Worm (Caenorhabditis elegans) whole organism, late embryonic: ENCODE data around the gene F59G1.8.
"Not testable (repeated sequence)": the region's sequence is repeated elsewhere in the genome, so short reads cannot be mapped to it uniquely, and the experiment has no call there.

Source experiments
- C08G9.2 ChIP-seq: sonication (generic microtip); optimal IDR thresholded peaks from 2 replicates; lab custom pipeline; 2016; ENCODE audit warnings: mild to moderate bottlenecking, missing genetic modification characterization, moderate library complexity, missing compliant biosample characterization
- K02D7.2 ChIP-seq: sonication (generic microtip); optimal IDR thresholded peaks from 2 replicates; lab custom pipeline; 2017; ENCODE audit warnings: mild to moderate bottlenecking, missing genetic modification characterization, missing compliant biosample characterization
- K09A11.1 ChIP-seq: sonication (generic microtip); optimal IDR thresholded peaks from 2 replicates; lab custom pipeline; 2017; ENCODE audit warnings: antibody characterized with exemption, mild to moderate bottlenecking, missing genetic modification characterization, missing compliant biosample characterization; ENCODE audit not compliant: insufficient read depth
- Y22D7AL.16 ChIP-seq: sonication (generic microtip); optimal IDR thresholded peaks from 2 replicates; lab custom pipeline; 2016; ENCODE audit warnings: missing genetic modification characterization, missing compliant biosample characterization
- ceh-18 ChIP-seq: sonication (generic microtip); optimal IDR thresholded peaks from 2 replicates; lab custom pipeline; 2016; ENCODE audit warnings: missing genetic modification characterization, missing compliant biosample characterization
- ceh-19 ChIP-seq: fragments of 200-800 bp; sonication (Bioruptor generic); optimal IDR thresholded peaks from 2 replicates; lab custom pipeline; 2018; ENCODE audit warnings: mild to moderate bottlenecking, missing genetic modification characterization, missing compliant biosample characterization
- ceh-2 ChIP-seq: sonication (generic microtip); optimal IDR thresholded peaks from 2 replicates; lab custom pipeline; 2016; ENCODE audit warnings: missing genotype, missing genetic modification characterization, missing compliant biosample characterization
- ceh-22 ChIP-seq: sonication (generic microtip); optimal IDR thresholded peaks from 2 replicates; lab custom pipeline; 2017; ENCODE audit warnings: missing biosample characterization, missing genetic modification characterization
- ceh-24 ChIP-seq: sonication (generic microtip); optimal IDR thresholded peaks from 2 replicates; lab custom pipeline; 2016; ENCODE audit warnings: mild to moderate bottlenecking, missing genetic modification characterization, missing compliant biosample characterization
- ceh-30 ChIP-seq: fragments of 150-350 bp; optimal IDR thresholded peaks from 2 replicates; lab custom pipeline; 2014; ENCODE audit warnings: missing biosample characterization, missing genetic modification characterization
- ceh-31 ChIP-seq: sonication (generic microtip); optimal IDR thresholded peaks from 2 replicates; lab custom pipeline; 2016; ENCODE audit warnings: missing genetic modification characterization, missing compliant biosample characterization
- ceh-34 ChIP-seq: sonication (generic microtip); optimal IDR thresholded peaks from 2 replicates; lab custom pipeline; 2016; ENCODE audit warnings: mild to moderate bottlenecking, missing genetic modification characterization, missing compliant biosample characterization
- ceh-45 ChIP-seq: fragments of 200-800 bp; sonication (Bioruptor generic); IDR thresholded peaks from 2 replicates; pipeline ENCODE4 v1.3.6; 2022; ENCODE audit warnings: missing genetic modification reagents, missing genetic modification characterization, missing compliant biosample characterization
- ceh-9 ChIP-seq: sonication (generic microtip); optimal IDR thresholded peaks from 2 replicates; lab custom pipeline; 2016; ENCODE audit warnings: mild to moderate bottlenecking, missing genetic modification characterization, inconsistent platforms, missing compliant biosample characterization
- che-1 ChIP-seq: sonication (generic microtip); optimal IDR thresholded peaks from 2 replicates; lab custom pipeline; 2016; ENCODE audit warnings: mild to moderate bottlenecking, missing genetic modification characterization, missing compliant biosample characterization
- dmd-4 ChIP-seq: sonication (generic microtip); optimal IDR thresholded peaks from 2 replicates; lab custom pipeline; 2016; ENCODE audit warnings: borderline replicate concordance, missing genetic modification characterization, missing compliant biosample characterization
- dve-1 ChIP-seq: sonication (generic microtip); optimal IDR thresholded peaks from 2 replicates; lab custom pipeline; 2017; ENCODE audit warnings: antibody characterized with exemption, mild to moderate bottlenecking, missing genetic modification characterization, missing compliant biosample characterization
- elt-2 ChIP-seq: sonication (generic microtip); optimal IDR thresholded peaks from 2 replicates; lab custom pipeline; 2016; ENCODE audit warnings: missing genetic modification reagents, missing genetic modification characterization, missing compliant biosample characterization
- fkh-6 ChIP-seq: sonication (generic microtip); optimal IDR thresholded peaks from 2 replicates; lab custom pipeline; 2016; ENCODE audit warnings: missing genetic modification characterization, missing compliant biosample characterization
- hlh-13 ChIP-seq: fragments of 200-800 bp; sonication (Bioruptor generic); optimal IDR thresholded peaks from 2 replicates; lab custom pipeline; 2018; ENCODE audit warnings: mild to moderate bottlenecking, missing genetic modification characterization, missing compliant biosample characterization
- hlh-30 ChIP-seq: sonication (generic microtip); optimal IDR thresholded peaks from 2 replicates; lab custom pipeline; 2017; ENCODE audit warnings: antibody characterized with exemption, missing genetic modification characterization, missing compliant biosample characterization; ENCODE audit not compliant: insufficient read depth
- lin-11 ChIP-seq: fragments of 200-800 bp; sonication (Bioruptor generic); optimal IDR thresholded peaks from 2 replicates; lab custom pipeline; 2018; ENCODE audit warnings: mild to moderate bottlenecking, missing genetic modification characterization, missing compliant biosample characterization
- madf-2 ChIP-seq: sonication (generic microtip); optimal IDR thresholded peaks from 2 replicates; lab custom pipeline; 2017; ENCODE audit warnings: missing genetic modification characterization, missing compliant biosample characterization
- nhr-11 ChIP-seq: fragments of 150-350 bp; optimal IDR thresholded peaks from 2 replicates; lab custom pipeline; 2014; ENCODE audit warnings: missing biosample characterization, missing genetic modification characterization
- nhr-232 ChIP-seq: sonication (generic microtip); optimal IDR thresholded peaks from 2 replicates; lab custom pipeline; 2016; ENCODE audit warnings: missing genetic modification characterization, missing compliant biosample characterization
- odd-2 ChIP-seq: sonication (generic microtip); optimal IDR thresholded peaks from 2 replicates; lab custom pipeline; 2017; ENCODE audit warnings: antibody characterized with exemption, mild to moderate bottlenecking, missing genetic modification characterization, missing compliant biosample characterization
- pat-9 ChIP-seq: fragments of 200-800 bp; sonication (Bioruptor generic); optimal IDR thresholded peaks from 2 replicates; lab custom pipeline; 2018; ENCODE audit warnings: mild to moderate bottlenecking, missing genetic modification characterization, moderate library complexity, missing compliant biosample characterization
- pax-1 ChIP-seq: fragments of 150-350 bp; optimal IDR thresholded peaks from 2 replicates; lab custom pipeline; 2014; ENCODE audit warnings: missing biosample characterization, missing genetic modification characterization
- sdc-2 ChIP-seq: sonication (generic microtip); optimal IDR thresholded peaks from 2 replicates; lab custom pipeline; 2016; ENCODE audit warnings: missing genotype, missing genetic modification characterization, missing compliant biosample characterization
- sox-2 ChIP-seq: fragments of 200-800 bp; sonication (Bioruptor generic); IDR thresholded peaks from 2 replicates; pipeline ENCODE4 v1.3.6; 2022; ENCODE audit warnings: missing genetic modification reagents, missing genetic modification characterization, missing compliant biosample characterization
- sox-4 ChIP-seq: sonication (generic microtip); optimal IDR thresholded peaks from 2 replicates; lab custom pipeline; 2017; ENCODE audit warnings: mild to moderate bottlenecking, missing genetic modification characterization, inconsistent platforms, missing compliant biosample characterization
- syd-9 ChIP-seq: sonication (generic microtip); optimal IDR thresholded peaks from 2 replicates; lab custom pipeline; 2016; ENCODE audit warnings: mild to moderate bottlenecking, missing genetic modification characterization, moderate library complexity, missing compliant biosample characterization
- tbx-2 ChIP-seq: sonication (generic microtip); optimal IDR thresholded peaks from 2 replicates; lab custom pipeline; 2016; ENCODE audit warnings: missing genetic modification characterization, missing compliant biosample characterization
- unc-42 ChIP-seq: sonication (generic microtip); optimal IDR thresholded peaks from 2 replicates; lab custom pipeline; 2016; ENCODE audit warnings: missing genotype, missing genetic modification characterization, missing compliant biosample characterization
- unc-55 ChIP-seq: sonication (generic microtip); optimal IDR thresholded peaks from 2 replicates; lab custom pipeline; 2017; ENCODE audit warnings: missing biosample characterization, missing genetic modification reagents, missing genetic modification characterization
- zip-5 ChIP-seq: sonication (generic microtip); optimal IDR thresholded peaks from 2 replicates; lab custom pipeline; 2016; ENCODE audit warnings: missing genetic modification characterization, missing compliant biosample characterization
- ztf-16 ChIP-seq: sonication (generic microtip); optimal IDR thresholded peaks from 2 replicates; lab custom pipeline; 2017; ENCODE audit warnings: missing genetic modification characterization, missing compliant biosample characterization

F59G1.8 gene

ce11 chrII:5873564-5874070, 32.7 kb upstream of the F59G1.8 start, which contains the start of gene tex-2:
TSS of gene tex-2 (minus strand) at chrII:5873614.
- peak; percentile 70 for TF ChIP-seq elt-2 (tag; lab: Kevin White, UChicago)
- no peak for TF ChIP-seq ceh-9 (tag; lab: Kevin White, UChicago)
- TF ChIP-seq pat-9 (tag; lab: Kevin White, UChicago): no peak
- peak; percentile 47 for TF ChIP-seq tbx-2
- peak; percentile 60 for TF ChIP-seq ceh-31
- TF ChIP-seq K02D7.2 (tag; lab: Kevin White, UChicago): no peak
- TF ChIP-seq zip-5 (tag; lab: Kevin White, UChicago): peak; percentile 47
- peak; percentile 31 for TF ChIP-seq C08G9.2 (tag; lab: Kevin White, UChicago)
- no peak for TF ChIP-seq ceh-18 (tag; lab: Kevin White, UChicago)
- peak; percentile 14 for TF ChIP-seq ceh-2
- peak; percentile 63 for TF ChIP-seq unc-42 (tag; lab: Kevin White, UChicago)
- TF ChIP-seq ztf-16 (tag; lab: Kevin White, UChicago): peak; percentile 39

- TF ChIP-seq unc-55 (GFP tag; lab: Kevin White, UChicago) (no peak), hlh-30 (tag; lab: Kevin White, UChicago) (peak; percentile 77)
Observed at ce11 chrII:5874130-5874529, 32.2 kb upstream of the F59G1.8 start.

ce11 chrII:5876053-5876452, 30.3 kb upstream of the F59G1.8 start, which contains the start of gene F55C12.6:
TSS of gene F55C12.6 (minus strand) at chrII:5876153.
- no peak for TF ChIP-seq Y22D7AL.16 (tag; lab: Kevin White, UChicago)
- TF ChIP-seq sdc-2 (tag; lab: Kevin White, UChicago): no peak
- TF ChIP-seq ceh-31: no peak
- TF ChIP-seq sox-2: no peak

- not testable (repeated sequence) for TF ChIP-seq K09A11.1 (tag; lab: Kevin White, UChicago); madf-2 (tag; lab: Kevin White, UChicago); sox-2
Observed at ce11 chrII:5876511-5876910, 29.9 kb upstream of the F59G1.8 start, which contains the start of gene F55C12.2. TSS of gene F55C12.2 (plus strand) at chrII:5876811.

DNA sequence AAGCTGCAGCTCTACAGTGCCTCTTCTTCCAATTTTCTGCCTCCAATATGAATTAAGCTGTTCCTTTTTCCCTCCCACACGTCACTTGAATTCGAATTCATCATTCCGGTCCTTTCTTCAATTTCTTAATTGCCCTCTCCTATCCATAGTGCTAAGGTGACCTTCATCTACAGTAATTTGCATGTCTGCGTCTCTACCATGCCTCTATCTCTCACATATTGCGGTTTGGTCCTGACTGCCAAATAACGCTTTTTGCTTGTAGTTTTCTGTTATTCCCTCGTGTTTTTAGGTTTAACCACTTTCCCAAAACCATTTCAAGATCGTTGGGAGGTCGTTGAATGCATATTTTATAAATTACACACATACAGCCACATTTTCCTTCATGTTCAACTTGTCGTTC, 25.7 kb upstream of the F59G1.8 start:
- TF ChIP-seq elt-2 (tag; lab: Kevin White, UChicago): no peak
- TF ChIP-seq syd-9 (tag; lab: Kevin White, UChicago): no peak
- TF ChIP-seq ceh-45: no peak
- TF ChIP-seq che-1: no peak
- TF ChIP-seq sox-4 (tag; lab: Kevin White, UChicago): no peak
- no peak for TF ChIP-seq pat-9 (tag; lab: Kevin White, UChicago)
- TF ChIP-seq dve-1 (tag; lab: Kevin White, UChicago): no peak
- TF ChIP-seq ceh-30 (tag; lab: Kevin White, UChicago): no peak
- TF ChIP-seq hlh-13 (GFP tag; lab: Kevin White, UChicago): no peak
- TF ChIP-seq nhr-232 (tag; lab: Kevin White, UChicago): no peak
- TF ChIP-seq hlh-30 (tag; lab: Kevin White, UChicago): no peak
- no peak for TF ChIP-seq odd-2 (tag; lab: Kevin White, UChicago)
- TF ChIP-seq ceh-34 (tag; lab: Kevin White, UChicago): no peak
- no peak for TF ChIP-seq dmd-4 (tag; lab: Kevin White, UChicago)
- TF ChIP-seq, all 69 proteins: peak for 0

- TF ChIP-seq lin-11 (tag; lab: Kevin White, UChicago) (no peak), nhr-11 (tag; lab: Kevin White, UChicago) (no peak), ztf-16 (tag; lab: Kevin White, UChicago) (no peak), fkh-6 (tag; lab: Kevin White, UChicago) (no peak), pax-1 (tag; lab: Kevin White, UChicago) (no peak), K09A11.1 (tag; lab: Kevin White, UChicago) (no peak), hlh-30 (tag; lab: Kevin White, UChicago) (no peak), madf-2 (tag; lab: Kevin White, UChicago) (no peak), pat-9 (tag; lab: Kevin White, UChicago) (no peak), odd-2 (tag; lab: Kevin White, UChicago) (no peak), ceh-19 (GFP tag; lab: Kevin White, UChicago) (no peak), C08G9.2 (tag; lab: Kevin White, UChicago) (no peak), ceh-24 (tag; lab: Kevin White, UChicago) (no peak), ceh-22 (tag; lab: Kevin White, UChicago) (no peak), ceh-18 (tag; lab: Kevin White, UChicago) (no peak), che-1 (no peak)
Observed at ce11 chrII:5884252-5884651, 22.1 kb upstream of the F59G1.8 start, which contains the start of gene rfip-1. TSS of gene rfip-1 (plus strand) at chrII:5884552.
